Fruit fly (Drosophila melanogaster): ENCODE results near the gene CG3061.
A peak's percentile ranks its signal among the peaks of the same experiment; 100 is the strongest.

The CG3061 gene

DNA sequence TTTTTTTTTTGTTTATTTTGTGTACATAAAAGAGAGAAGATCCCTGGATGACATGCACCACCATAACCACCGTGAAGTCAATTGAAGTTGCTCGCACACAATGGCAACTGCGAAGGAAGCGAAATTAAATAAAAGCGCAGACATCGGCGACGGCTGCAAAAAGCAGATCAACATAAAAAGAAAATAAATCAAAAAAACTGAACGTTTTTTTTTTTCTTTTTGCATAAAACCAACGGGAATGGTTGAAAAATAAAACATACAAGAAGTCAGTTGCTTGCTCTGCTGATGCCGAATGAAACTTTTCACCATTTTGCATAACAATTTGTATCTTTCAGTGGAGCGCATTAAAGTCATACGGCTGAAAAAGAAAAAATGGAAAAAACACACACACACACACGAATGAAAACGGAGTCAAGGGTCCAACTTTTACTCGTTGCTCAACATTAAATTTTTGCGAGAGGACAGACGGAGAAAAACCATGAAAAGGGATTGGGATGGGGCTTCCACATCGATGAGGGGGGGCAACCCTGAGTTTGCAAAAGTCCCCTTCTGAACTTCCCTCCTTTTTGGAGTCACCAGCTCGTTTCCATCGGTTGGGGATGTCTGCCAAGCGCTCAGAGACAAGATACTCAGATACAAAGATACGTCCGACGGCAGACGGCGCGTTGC is 25.8 kb upstream of the CG3061 start (continued):
- TF ChIP-seq cyc (GFP tag; optimal IDR thresholded peaks at IDR 0.05) (peak; percentile 55), CG8319 (GFP tag; optimal IDR thresholded peaks at IDR 0.05) (peak; percentile 41), OdsH (GFP tag; optimal IDR thresholded peaks at IDR 0.05) (peak; percentile 51), Ets96B (tag; optimal IDR thresholded peaks at IDR 0.05) (peak; percentile 63), lz (GFP tag; optimal IDR thresholded peaks at IDR 0.05) (peak; percentile 53), dac (GFP tag; optimal IDR thresholded peaks at IDR 0.05) (no peak), CG11902 (GFP tag; optimal IDR thresholded peaks at IDR 0.05) (no peak), Eip75B (GFP tag; optimal IDR thresholded peaks at IDR 0.05) (peak; percentile 75), fd59A (GFP tag; optimal IDR thresholded peaks at IDR 0.05) (peak; percentile 38), vri (GFP tag; optimal IDR thresholded peaks at IDR 0.05) (peak; percentile 58), fkh (GFP tag; optimal IDR thresholded peaks at IDR 0.05) (no peak), Sox14 (GFP tag; optimal IDR thresholded peaks at IDR 0.05) (peak; percentile 41), Met (GFP tag; optimal IDR thresholded peaks at IDR 0.05) (peak; percentile 75), Blimp-1 (GFP tag; optimal IDR thresholded peaks at IDR 0.05) (peak; percentile 34), salr (GFP tag; optimal IDR thresholded peaks at IDR 0.05) (peak; percentile 23 to 64), eg (GFP tag; IDR thresholded peaks at IDR 0.05) (peak; percentile 72), Gug (GFP tag; IDR thresholded peaks at IDR 0.05) (no peak), Lpt (GFP tag; optimal IDR thresholded peaks at IDR 0.05) (peak; percentile 59), CG15336 (GFP tag; IDR thresholded peaks at IDR 0.05) (peak; percentile 61), CG1621 (tag; optimal IDR thresholded peaks at IDR 0.05) (peak; percentile 63), CG7368 (GFP tag; optimal IDR thresholded peaks at IDR 0.05) (peak; percentile 60), spab (GFP tag; optimal IDR thresholded peaks at IDR 0.05) (peak; percentile 65), CG4318 (GFP tag; optimal IDR thresholded peaks at IDR 0.05) (no peak), esn (GFP tag; optimal IDR thresholded peaks at IDR 0.05) (peak; percentile 56), Ets21C (GFP tag; optimal IDR thresholded peaks at IDR 0.05) (peak; percentile 8), topi (GFP tag; optimal IDR thresholded peaks at IDR 0.05) (peak; percentile 66), CG6276 (GFP tag; optimal IDR thresholded peaks at IDR 0.05) (peak; percentile 13), CG9139 (GFP tag; optimal IDR thresholded peaks at IDR 0.05) (peak; percentile 90), CG16779 (tag; optimal IDR thresholded peaks at IDR 0.05) (peak; percentile 74), CG6854 (GFP tag; optimal IDR thresholded peaks at IDR 0.05) (peak; percentile 79), CG31627 (GFP tag; optimal IDR thresholded peaks at IDR 0.05) (peak; percentile 45), CG32006 (GFP tag; optimal IDR thresholded peaks at IDR 0.05) (peak; percentile 38), CG8119 (GFP tag; IDR thresholded peaks at IDR 0.05) (peak; percentile 74; the same call in 2 of the 3 replicates), fd85E (GFP tag; optimal IDR thresholded peaks at IDR 0.05) (peak; percentile 13), net (GFP tag; optimal IDR thresholded peaks at IDR 0.05) (peak; percentile 78), achi (GFP tag; optimal IDR thresholded peaks at IDR 0.05) (peak; percentile 75)

DNA sequence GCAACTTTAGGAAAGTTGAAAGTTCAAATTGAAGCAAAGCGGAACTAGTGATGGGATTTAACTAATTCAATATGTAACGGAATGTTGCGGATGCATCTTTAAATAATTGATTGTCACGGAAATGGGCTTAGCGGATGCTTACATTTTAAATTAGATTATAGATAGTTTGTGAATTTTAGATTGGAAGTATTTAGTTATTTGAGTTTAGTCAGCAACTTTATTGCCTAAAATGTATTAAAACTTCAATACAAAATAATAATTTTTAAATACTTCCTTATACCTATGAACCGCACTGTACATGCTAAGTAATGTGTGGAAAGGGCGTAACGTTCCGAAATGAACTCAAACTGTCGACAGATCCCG is 25.3 kb upstream of the CG3061 start:
- TF ChIP-seq CG1621 (tag; optimal IDR thresholded peaks at IDR 0.05) (peak; percentile 56), Blimp-1 (GFP tag; optimal IDR thresholded peaks at IDR 0.05) (peak; percentile 1), Eip93F (GFP tag; optimal IDR thresholded peaks at IDR 0.05) (no peak), CG15336 (GFP tag; IDR thresholded peaks at IDR 0.05) (peak; percentile 21; the same call in 1 of the 2 replicates), CG10631 (GFP tag; optimal IDR thresholded peaks at IDR 0.05) (peak; percentile 68), CG8632 (GFP tag; optimal IDR thresholded peaks at IDR 0.05) (peak; percentile 74), salr (GFP tag; optimal IDR thresholded peaks at IDR 0.05) (peak; percentile 6 to 63), lz (GFP tag; optimal IDR thresholded peaks at IDR 0.05) (peak; percentile 52), Ets21C (GFP tag; optimal IDR thresholded peaks at IDR 0.05) (peak; percentile 55), Smox (GFP tag; optimal IDR thresholded peaks at IDR 0.05) (peak; percentile 82), CG6854 (GFP tag; optimal IDR thresholded peaks at IDR 0.05) (peak; percentile 47), dsx (GFP tag; optimal IDR thresholded peaks at IDR 0.05; ENCODE audit: poor library complexity, severe bottlenecking) (peak; percentile 58), Sox14 (GFP tag; optimal IDR thresholded peaks at IDR 0.05) (peak; percentile 76), CG6276 (GFP tag; optimal IDR thresholded peaks at IDR 0.05) (no peak), acj6 (GFP tag; optimal IDR thresholded peaks at IDR 0.05) (peak; percentile 82), Hr38 (GFP tag; optimal IDR thresholded peaks at IDR 0.05) (no peak), eg (GFP tag; IDR thresholded peaks at IDR 0.05) (no peak), Hr4 (GFP tag; optimal IDR thresholded peaks at IDR 0.05) (peak; percentile 50), cyc (GFP tag; optimal IDR thresholded peaks at IDR 0.05) (peak; percentile 57), CG16779 (tag; optimal IDR thresholded peaks at IDR 0.05) (peak; percentile 30), ss (GFP tag; optimal IDR thresholded peaks at IDR 0.05) (peak in 1 of 2 experiments; percentile 83), Lpt (GFP tag; optimal IDR thresholded peaks at IDR 0.05) (no peak), Eip75B (GFP tag; optimal IDR thresholded peaks at IDR 0.05) (no peak), CG11762 (GFP tag; optimal IDR thresholded peaks at IDR 0.05; ENCODE audit: insufficient read depth) (peak; percentile 67), CG3919 (GFP tag; optimal IDR thresholded peaks at IDR 0.05) (peak; percentile 76), Hr39 (GFP tag; optimal IDR thresholded peaks at IDR 0.05) (peak; percentile 76), vri (GFP tag; optimal IDR thresholded peaks at IDR 0.05) (peak; percentile 19), OdsH (GFP tag; optimal IDR thresholded peaks at IDR 0.05) (peak; percentile 83)
